Fruit fly (Drosophila melanogaster): Measurements from ENCODE around the gene Fpgs2.
A peak's percentile ranks its signal among the peaks of the same experiment; 100 is the strongest.

Fpgs2 gene

DNA sequence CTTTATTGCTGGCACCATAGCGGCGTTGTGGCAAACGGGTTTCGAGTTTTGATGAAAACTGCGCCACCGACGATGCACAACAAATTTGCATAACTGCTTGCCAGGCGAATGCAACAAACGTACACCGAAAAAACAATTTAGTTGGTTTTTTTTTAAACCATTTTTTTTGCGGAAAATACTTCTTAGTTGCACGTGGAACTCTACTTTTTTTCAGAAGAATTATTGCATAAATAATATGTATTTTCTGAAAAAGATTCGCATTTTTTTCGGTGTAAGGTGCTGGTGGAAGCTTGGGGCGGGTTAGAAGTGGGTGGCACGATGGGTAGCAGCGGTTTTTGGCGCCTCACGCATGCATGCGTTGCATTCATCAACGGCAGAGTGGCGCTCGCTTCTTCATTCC lies 32.9 kb downstream of the Fpgs2 start (continued):
- no peak for TF ChIP-seq gt (GFP tag; IDR thresholded peaks at IDR 0.05)
- TF ChIP-seq sisA (GFP tag; IDR thresholded peaks at IDR 0.05), result peak; percentile 15; the same call in 1 of the 2 replicates
- no peak for TF ChIP-seq p53 (GFP tag; optimal IDR thresholded peaks at IDR 0.05)
- TF ChIP-seq CG13296 (GFP tag; optimal IDR thresholded peaks at IDR 0.05), result no peak
- no peak for TF ChIP-seq CG11696 (GFP tag; IDR thresholded peaks at IDR 0.05)
- no peak for TF ChIP-seq ftz-f1 (GFP tag; optimal IDR thresholded peaks at IDR 0.05)
- no peak for TF ChIP-seq ato (GFP tag; IDR thresholded peaks at IDR 0.05; ENCODE audit: partially characterized antibody)
- TF ChIP-seq CG1647 (GFP tag; optimal IDR thresholded peaks at IDR 0.05), result no peak
- TF ChIP-seq CG34224 (GFP tag; IDR thresholded peaks at IDR 0.05; ENCODE audit: partially characterized antibody), result no peak
- no peak for TF ChIP-seq CG6654 (GFP tag; optimal IDR thresholded peaks at IDR 0.05)
- no peak for TF ChIP-seq CG31224 (GFP tag; IDR thresholded peaks at IDR 0.05)
- TF ChIP-seq CG9932 (GFP tag; IDR thresholded peaks at IDR 0.05), result no peak
- no peak for TF ChIP-seq CG13424 (tag; optimal IDR thresholded peaks at IDR 0.05)
- TF ChIP-seq grau (tag; optimal IDR thresholded peaks at IDR 0.05), result no peak
- no peak for TF ChIP-seq CG12769 (tag; optimal IDR thresholded peaks at IDR 0.05)

DNA sequence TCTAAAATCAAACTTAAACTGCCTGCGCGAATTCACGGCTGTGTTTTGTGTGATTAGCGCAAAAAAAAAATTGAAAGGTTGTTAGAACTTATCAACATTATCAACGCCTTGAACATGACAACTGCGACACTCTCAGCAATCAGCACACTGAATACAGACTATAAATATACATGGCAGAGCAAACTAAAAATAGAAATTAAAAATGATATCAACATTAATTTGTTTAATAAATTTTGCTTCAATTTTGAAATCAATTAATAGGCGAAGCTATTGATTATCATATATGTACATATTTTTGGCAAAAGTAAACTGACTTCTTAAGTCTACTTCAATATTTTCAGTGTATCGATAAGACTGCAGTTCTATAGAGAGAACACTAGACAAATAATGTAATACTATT lies 34.0 kb downstream of the Fpgs2 start:
- no peak for TF ChIP-seq CG16779 (GFP tag; IDR thresholded peaks at IDR 0.05)
- TF ChIP-seq CG9727 (GFP tag; optimal IDR thresholded peaks at IDR 0.05), result peak; percentile 60
- TF ChIP-seq dimm (GFP tag; IDR thresholded peaks at IDR 0.05), result no peak
- TF ChIP-seq Fer3 (tag; optimal IDR thresholded peaks at IDR 0.05), result peak; percentile 72
- TF ChIP-seq Aef1 (GFP tag; IDR thresholded peaks at IDR 0.05), result peak; percentile 43; the same call in 1 of the 3 replicates
- peak; percentile 41; the same call in 1 of the 2 replicates for TF ChIP-seq Xrp1 (GFP tag; IDR thresholded peaks at IDR 0.05)
- peak; percentile 75 for TF ChIP-seq Atf6 (GFP tag; IDR thresholded peaks at IDR 0.05)
- TF ChIP-seq Chrac-16 (GFP tag; optimal IDR thresholded peaks at IDR 0.05), result no peak
- peak; percentile 66 for TF ChIP-seq Meics (GFP tag; optimal IDR thresholded peaks at IDR 0.05)
- peak; percentile 18 to 20 for TF ChIP-seq dpn (GFP tag; optimal IDR thresholded peaks at IDR 0.05)
- peak; percentile 73 for TF ChIP-seq CG2678 (tag; optimal IDR thresholded peaks at IDR 0.05)
- TF ChIP-seq CG8388 (GFP tag; optimal IDR thresholded peaks at IDR 0.05), result no peak
- TF ChIP-seq CG10147 (GFP tag; optimal IDR thresholded peaks at IDR 0.05), result peak; percentile 24
- peak; percentile 1 for TF ChIP-seq PHDP (tag; optimal IDR thresholded peaks at IDR 0.05)
- peak; percentile 25 for TF ChIP-seq Xbp1 (GFP tag; optimal IDR thresholded peaks at IDR 0.05)
- peak; percentile 35 for TF ChIP-seq lilli (GFP tag; optimal IDR thresholded peaks at IDR 0.05)
- TF ChIP-seq sc (optimal IDR thresholded peaks at IDR 0.05), result no peak
- no peak for TF ChIP-seq sc (GFP tag; optimal IDR thresholded peaks at IDR 0.05)
- peak; percentile 11 for TF ChIP-seq tio (GFP tag; optimal IDR thresholded peaks at IDR 0.05)
- no peak for TF ChIP-seq CG9876 (GFP tag; optimal IDR thresholded peaks at IDR 0.05)
- TF ChIP-seq sens (GFP tag), result peak; percentile 55
- TF ChIP-seq CG17829 (tag; optimal IDR thresholded peaks at IDR 0.05), result peak; percentile 7
- TF ChIP-seq CG18599 (GFP tag; optimal IDR thresholded peaks at IDR 0.05), result peak; percentile 77
- peak; percentile 47 for TF ChIP-seq HmgZ (tag; optimal IDR thresholded peaks at IDR 0.05)
- TF ChIP-seq caup (GFP tag; optimal IDR thresholded peaks at IDR 0.05; ENCODE audit: severe bottlenecking), result peak; percentile 22
- TF ChIP-seq Med (GFP tag), result peak; percentile 68
- TF ChIP-seq pan (optimal IDR thresholded peaks at IDR 0.05), result no peak
- TF ChIP-seq pan (GFP tag; optimal IDR thresholded peaks at IDR 0.05 in 1 of 2, IDR thresholded peaks at IDR 0.05 in 1 of 2), result peak in 1 of 2 experiments; percentile 25
- TF ChIP-seq CG9932 (GFP tag; IDR thresholded peaks at IDR 0.05), result peak; percentile 58
- peak; percentile 23 for TF ChIP-seq bcd (GFP tag; optimal IDR thresholded peaks at IDR 0.05)
- TF ChIP-seq Doc2 (GFP tag; IDR thresholded peaks at IDR 0.05), result no peak
- TF ChIP-seq CG11560 (tag; IDR thresholded peaks at IDR 0.05), result no peak
- TF ChIP-seq CG2120 (GFP tag; optimal IDR thresholded peaks at IDR 0.05), result peak; percentile 63
- peak; percentile 48 for TF ChIP-seq Dip3 (GFP tag; optimal IDR thresholded peaks at IDR 0.05)
- TF ChIP-seq CG14965 (GFP tag; optimal IDR thresholded peaks at IDR 0.05; ENCODE audit: borderline replicate concordance), result no peak
- TF ChIP-seq mirr (GFP tag; optimal IDR thresholded peaks at IDR 0.05), result peak; percentile 27
- TF ChIP-seq ewg (GFP tag; optimal IDR thresholded peaks at IDR 0.05), result no peak

Data from whole organism, embryonic.